Worm (Caenorhabditis elegans): ENCODE results near the gene srab-10.
"Not testable (repeated sequence)": the region's sequence is repeated elsewhere in the genome, so short reads cannot be mapped to it uniquely, and the experiment has no call there.

srab-10 gene

DNA sequence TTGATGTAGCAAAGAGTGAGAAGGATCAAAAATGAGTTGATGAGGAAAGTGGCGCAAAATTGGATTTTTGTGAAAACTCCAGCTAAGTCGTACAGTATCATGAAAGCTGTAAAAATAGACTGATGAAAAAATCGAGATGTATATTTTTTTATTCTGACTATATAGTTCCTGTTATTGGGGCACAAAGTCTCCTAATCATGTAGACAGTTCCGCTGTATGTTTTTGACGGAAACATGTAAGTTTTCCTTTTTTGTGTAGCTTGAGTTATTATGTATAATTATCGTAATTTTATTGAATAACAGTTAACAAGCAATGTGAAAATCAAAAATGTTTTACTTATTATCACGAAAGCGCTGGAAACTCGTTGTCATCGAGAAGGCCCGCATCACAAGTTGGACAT lies 36.9 kb downstream of the srab-10 start, which contains the start of gene str-68:
Gene str-68, minus strand, starts transcription at position 101 of the 400 bp plus-strand sequence.
- TF ChIP-seq unc-62 (GFP tag; optimal IDR thresholded peaks at IDR 0.05): no peak

- TF ChIP-seq unc-62 (GFP tag; optimal IDR thresholded peaks at IDR 0.05): no peak
Observed at ce11 chrV:3106785-3107184, 37.6 kb downstream of the srab-10 start.

DNA sequence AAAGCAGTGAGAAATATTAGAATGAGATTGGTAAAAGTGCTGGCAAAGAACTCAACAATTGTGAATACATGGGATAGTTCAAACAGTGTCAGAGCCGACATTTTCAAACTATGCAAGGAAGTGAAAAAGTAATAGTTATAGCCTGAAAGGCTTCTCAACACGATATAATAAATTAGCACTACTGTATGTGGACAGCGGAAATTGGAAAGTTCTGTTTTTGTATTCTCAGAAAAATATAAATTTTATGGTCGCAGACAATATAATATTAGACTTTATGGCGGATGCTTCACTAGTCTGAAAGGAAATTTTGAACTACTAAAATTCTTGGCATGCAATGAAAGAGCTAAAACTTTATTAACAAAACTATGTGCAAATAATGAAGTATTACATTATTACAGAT lies 38.6 kb downstream of the srab-10 start, which contains the start of gene str-69:
Gene str-69, minus strand, starts transcription at position 101 of the 400 bp plus-strand sequence.
- no peak for TF ChIP-seq unc-62 (GFP tag; optimal IDR thresholded peaks at IDR 0.05)

ce11 chrV:3104134-3104533 lies 40.3 kb downstream of the srab-10 start, which contains the start of gene str-66:
Gene str-66, minus strand, starts transcription at chrV:3104234.
- TF ChIP-seq unc-62 (GFP tag; optimal IDR thresholded peaks at IDR 0.05): no peak

- not testable (repeated sequence) for TF ChIP-seq unc-62 (GFP tag; optimal IDR thresholded peaks at IDR 0.05)
Observed at ce11 chrV:3102049-3102448, 42.3 kb downstream of the srab-10 start, which contains the start of gene Y73C8C.4. Gene Y73C8C.4, minus strand, starts transcription at chrV:3102149.

ce11 chrV:3100527-3100926 lies 43.9 kb downstream of the srab-10 start:
- TF ChIP-seq unc-62 (GFP tag; optimal IDR thresholded peaks at IDR 0.05): no peak

ce11 chrV:3094351-3094750 lies 50.0 kb downstream of the srab-10 start, which contains the start of gene cyp-33C9:
Gene cyp-33C9, minus strand, starts transcription at chrV:3094561.
- no peak for TF ChIP-seq unc-62 (GFP tag; optimal IDR thresholded peaks at IDR 0.05)
